Worm (Caenorhabditis elegans): ENCODE data around the gene F57G4.10.

The F57G4.10 gene

ce11 chrV:17660003-17660402, 31.3 kb downstream of the F57G4.10 start, which contains the start of gene dgat-2:
dgat-2 (plus strand) TSS chrV:17660303.
- no peak for TF ChIP-seq ZK185.1 (tag; optimal IDR thresholded peaks at IDR 0.05; ENCODE audit: poor library complexity, severe bottlenecking)
- TF ChIP-seq rpc-1 (optimal IDR thresholded peaks at IDR 0.05): no peak
- TF ChIP-seq rpc-1 (tag; optimal IDR thresholded peaks at IDR 0.05): peak; percentile 10
- no peak for TF ChIP-seq ztf-28 (GFP tag; IDR thresholded peaks at IDR 0.05)
- no peak for TF ChIP-seq K11D2.4 (GFP tag; IDR thresholded peaks at IDR 0.05)
- no peak for TF ChIP-seq zim-3 (tag; optimal IDR thresholded peaks at IDR 0.05)
- no peak for TF ChIP-seq lin-26 (GFP tag; IDR thresholded peaks at IDR 0.05)

- peak; percentile 41 for TF ChIP-seq atf-7 (tag; optimal IDR thresholded peaks at IDR 0.05)
- no peak for TF ChIP-seq snpc-4 (GFP tag; optimal IDR thresholded peaks at IDR 0.05)
- peak in 1 of 4 experiments; percentile 0 for TF ChIP-seq snpc-4 (tag; optimal IDR thresholded peaks at IDR 0.05)
- TF ChIP-seq nhr-80 (tag; optimal IDR thresholded peaks at IDR 0.05): peak; percentile 87
- no peak for TF ChIP-seq madf-6 (GFP tag; IDR thresholded peaks at IDR 0.05)
- no peak for TF ChIP-seq hmg-20 (GFP tag; IDR thresholded peaks at IDR 0.05)
- no peak for TF ChIP-seq K12H6.12 (tag; optimal IDR thresholded peaks at IDR 0.05)
Observed at ce11 chrV:17662260-17662659, 33.6 kb downstream of the F57G4.10 start.

ce11 chrV:17664367-17664766, 35.7 kb downstream of the F57G4.10 start:
- peak; percentile 67 for TF ChIP-seq zfh-2 (GFP tag; conservative IDR thresholded peaks at IDR 0.05)
- TF ChIP-seq tbp1 (GFP tag; optimal IDR thresholded peaks at IDR 0.05): peak; percentile 56
- TF ChIP-seq rpc-1 (optimal IDR thresholded peaks at IDR 0.05): no peak
- TF ChIP-seq rpc-1 (tag; optimal IDR thresholded peaks at IDR 0.05): peak; percentile 40
- TF ChIP-seq nhr-120 (GFP tag; IDR thresholded peaks at IDR 0.05): peak; percentile 77; the same call in 1 of the 2 replicates
- no peak for TF ChIP-seq ZK185.1 (tag; optimal IDR thresholded peaks at IDR 0.05; ENCODE audit: poor library complexity, severe bottlenecking)

ce11 chrV:17665906-17666305, 37.2 kb downstream of the F57G4.10 start, which contains the start of gene F59A1.11:
F59A1.11 (minus strand) TSS chrV:17666006.
- TF ChIP-seq cebp-2 (GFP tag; IDR thresholded peaks at IDR 0.05) (no peak), T26A5.8 (tag; optimal IDR thresholded peaks at IDR 0.05) (no peak), K12H6.12 (tag; optimal IDR thresholded peaks at IDR 0.05) (no peak), him-1 (tag; optimal IDR thresholded peaks at IDR 0.05) (no peak), bed-1 (GFP tag; IDR thresholded peaks at IDR 0.05) (no peak), B0336.3 (GFP tag; IDR thresholded peaks at IDR 0.05) (no peak), ceh-91 (GFP tag; IDR thresholded peaks at IDR 0.05) (no peak), mel-28 (tag; optimal IDR thresholded peaks at IDR 0.05; ENCODE audit: borderline replicate concordance) (no peak), attf-3 (GFP tag; conservative IDR thresholded peaks at IDR 0.05) (no peak), mxl-1 (tag; optimal IDR thresholded peaks at IDR 0.05) (no peak), dox-1 (GFP tag; IDR thresholded peaks at IDR 0.05) (no peak), egl-44 (GFP tag; IDR thresholded peaks at IDR 0.05) (no peak)

- no peak for TF ChIP-seq tbx-9 (tag; optimal IDR thresholded peaks at IDR 0.05; ENCODE audit: borderline replicate concordance)
- TF ChIP-seq nfyb-1 (GFP tag; IDR thresholded peaks at IDR 0.05): no peak
- no peak for TF ChIP-seq ekl-4 (GFP tag; IDR thresholded peaks at IDR 0.05)
- TF ChIP-seq xnd-1 (tag; optimal IDR thresholded peaks at IDR 0.05): no peak
- TF ChIP-seq F37B4.10 (GFP tag; IDR thresholded peaks at IDR 0.05): no peak
- TF ChIP-seq somi-1 (GFP tag; optimal IDR thresholded peaks at IDR 0.05): no peak
- no peak for TF ChIP-seq madf-8 (GFP tag; conservative IDR thresholded peaks at IDR 0.05)
- TF ChIP-seq pha-4 (tag; optimal IDR thresholded peaks at IDR 0.05): no peak
- no peak for TF ChIP-seq bed-2 (GFP tag; IDR thresholded peaks at IDR 0.05)
- TF ChIP-seq let-526 (GFP tag; IDR thresholded peaks at IDR 0.05): no peak
Observed at ce11 chrV:17667676-17668075, 39.0 kb downstream of the F57G4.10 start, which contains the start of gene F59A1.12. F59A1.12 (minus strand) TSS chrV:17667776.
